Worm (Caenorhabditis elegans) whole organism, L2 larva: ENCODE measurements around the gene gck-4.

Experiments
- R02D3.7 ChIP-seq: fragments of 150-350 bp; optimal IDR thresholded peaks from 2 replicates; lab custom pipeline; 2014; ENCODE audit warnings: missing biosample characterization, missing genetic modification characterization
- ama-1 ChIP-seq: fragments of 150-350 bp; optimal IDR thresholded peaks from 2 replicates; lab custom pipeline; 2018; ENCODE audit warnings: inconsistent platforms
- blmp-1 ChIP-seq: sonication (generic microtip); optimal IDR thresholded peaks from 2 replicates; lab custom pipeline; 2017; ENCODE audit warnings: missing genetic modification characterization, mild to moderate bottlenecking, missing compliant biosample characterization, antibody characterized with exemption, moderate library complexity; ENCODE audit not compliant: insufficient read depth
- fos-1 ChIP-seq: fragments of 150-350 bp; optimal IDR thresholded peaks from 2 replicates; lab custom pipeline; 2014; ENCODE audit warnings: missing biosample characterization, missing genetic modification characterization
- lin-13 ChIP-seq: fragments of 150-350 bp; optimal IDR thresholded peaks from 2 replicates; lab custom pipeline; 2014; ENCODE audit warnings: missing biosample characterization, missing genetic modification reagents, missing genetic modification characterization
- nhr-12 ChIP-seq: fragments of 150-350 bp; optimal IDR thresholded peaks from 2 replicates; lab custom pipeline; 2014; ENCODE audit warnings: missing biosample characterization, missing genetic modification characterization
- nhr-25 ChIP-seq: fragments of 150-350 bp; sonication (generic microtip); optimal IDR thresholded peaks from 3 replicates; lab custom pipeline; 2014; ENCODE audit warnings: missing biosample characterization, missing genetic modification characterization
- skn-1 ChIP-seq: sonication (generic microtip); optimal IDR thresholded peaks from 2 replicates; lab custom pipeline; 2017; ENCODE audit warnings: missing biosample characterization, missing genetic modification characterization
- snpc-4 ChIP-seq: fragments of 150-350 bp; optimal IDR thresholded peaks from 2 replicates; lab custom pipeline; 2014; ENCODE audit warnings: missing biosample characterization, missing genetic modification characterization
- ztf-11 ChIP-seq: sonication (generic microtip); optimal IDR thresholded peaks from 2 replicates; lab custom pipeline; 2017; ENCODE audit warnings: missing biosample characterization, missing genetic modification characterization

- TF ChIP-seq nhr-25 (tag; lab: Kevin White, UChicago) (no peak), snpc-4 (no peak), nhr-12 (no peak), fos-1 (tag; lab: Kevin White, UChicago) (peak; percentile 23), ama-1 (lab: Kevin White, UChicago) (no peak), R02D3.7 (tag; lab: Kevin White, UChicago) (no peak), skn-1 (tag; lab: Kevin White, UChicago) (no peak), ztf-11 (no peak), blmp-1 (tag; lab: Kevin White, UChicago) (no peak), lin-13 (peak; percentile 3)
These were observed 39.3 kb downstream of the gck-4 start for ce11 chrX:13716313-13716712.
